Worm (Caenorhabditis elegans) whole organism, young adult: Measurements from ENCODE around the gene dyf-2.

Source experiments
- B0261.1 ChIP-seq: sonication (generic microtip); optimal IDR thresholded peaks from 2 replicates; lab custom pipeline; 2016; ENCODE audit warnings: mild to moderate bottlenecking, missing genetic modification characterization, moderate library complexity, missing compliant biosample characterization
- F49E8.2 ChIP-seq: sonication (generic microtip); optimal IDR thresholded peaks from 3 replicates; lab custom pipeline; 2017; ENCODE audit warnings: missing genetic modification characterization, mild to moderate bottlenecking, missing compliant biosample characterization, antibody characterized with exemption, moderate library complexity; ENCODE audit not compliant: insufficient read depth
- F55B11.4 ChIP-seq: sonication (generic microtip); optimal IDR thresholded peaks from 2 replicates; lab custom pipeline; 2016; ENCODE audit warnings: missing compliant biosample characterization, missing genetic modification characterization, borderline replicate concordance; ENCODE audit not compliant: insufficient read depth
- attf-5 ChIP-seq: fragments of 200-800 bp; sonication (Bioruptor generic); optimal IDR thresholded peaks from 2 replicates; lab custom pipeline; 2018; ENCODE audit warnings: mild to moderate bottlenecking, missing genetic modification characterization, missing compliant biosample characterization
- cebp-1 ChIP-seq, 2 experiments: fragments of 200-800 bp in 1 of 2; sonication (Bioruptor generic) in 1 of 2; sonication (generic microtip) in 1 of 2; IDR thresholded peaks in 1 of 2; optimal IDR thresholded peaks in 1 of 2; 2 replicates each; pipeline versions ENCODE4 v1.3.6 to Lab custom; 2017 to 2022; ENCODE audit warnings: missing compliant biosample characterization in 2 of 2, missing genetic modification characterization in 2 of 2, mild to moderate bottlenecking in 1 of 2, missing genetic modification reagents in 1 of 2, moderate library complexity in 1 of 2
- ceh-91 ChIP-seq: fragments of 200-800 bp; sonication (Bioruptor generic); IDR thresholded peaks from 2 replicates; pipeline ENCODE4 v1.3.6; 2022; ENCODE audit warnings: missing genetic modification reagents, missing genetic modification characterization, missing compliant biosample characterization
- die-1 ChIP-seq: sonication (generic microtip); optimal IDR thresholded peaks from 2 replicates; lab custom pipeline; 2016; ENCODE audit warnings: missing genotype, mild to moderate bottlenecking, missing genetic modification characterization, missing compliant biosample characterization
- dox-1 ChIP-seq: fragments of 200-800 bp; sonication (Bioruptor generic); IDR thresholded peaks from 2 replicates; pipeline ENCODE4 v1.3.6; 2022; ENCODE audit warnings: missing genetic modification reagents, missing genetic modification characterization, missing compliant biosample characterization
- egrh-3 ChIP-seq: fragments of 200-800 bp; sonication (Bioruptor generic); IDR thresholded peaks from 2 replicates; pipeline ENCODE4 v1.3.6; 2022; ENCODE audit warnings: missing genetic modification reagents, missing genetic modification characterization, missing compliant biosample characterization
- hmg-1.2 ChIP-seq: fragments of 200-800 bp; sonication (Bioruptor generic); IDR thresholded peaks from 2 replicates; pipeline ENCODE4 v1.3.6; 2022; ENCODE audit warnings: missing genetic modification reagents, missing genetic modification characterization, missing compliant biosample characterization
- hsf-1 ChIP-seq: fragments of 200-800 bp; sonication (Bioruptor generic); IDR thresholded peaks from 2 replicates; pipeline ENCODE4 v1.3.6; 2022; ENCODE audit warnings: missing genetic modification reagents, missing genetic modification characterization, missing compliant biosample characterization
- lsl-1 ChIP-seq: fragments of 200-800 bp; sonication (Bioruptor generic); optimal IDR thresholded peaks from 2 replicates; lab custom pipeline; 2018; ENCODE audit warnings: mild to moderate bottlenecking, missing genetic modification characterization, moderate library complexity, missing compliant biosample characterization
- madf-3 ChIP-seq: fragments of 200-800 bp; sonication (Bioruptor generic); IDR thresholded peaks from 2 replicates; pipeline ENCODE4 v1.3.6; 2022; ENCODE audit warnings: missing genetic modification reagents, missing genetic modification characterization, missing compliant biosample characterization
- madf-6 ChIP-seq: fragments of 200-800 bp; sonication (Bioruptor generic); IDR thresholded peaks from 2 replicates; pipeline ENCODE4 v1.3.6; 2022; ENCODE audit warnings: missing genetic modification reagents, missing genetic modification characterization, missing compliant biosample characterization
- nfyb-1 ChIP-seq: fragments of 200-800 bp; sonication (Bioruptor generic); IDR thresholded peaks from 2 replicates; pipeline ENCODE4 v1.3.6; 2022; ENCODE audit warnings: missing genetic modification reagents, missing genetic modification characterization, missing compliant biosample characterization
- nhr-80 ChIP-seq: sonication (generic microtip); optimal IDR thresholded peaks from 2 replicates; lab custom pipeline; 2016; ENCODE audit warnings: missing genetic modification characterization, missing compliant biosample characterization
- pbrm-1 ChIP-seq: fragments of 200-800 bp; sonication (Bioruptor generic); IDR thresholded peaks from 2 replicates; pipeline ENCODE4 v1.3.6; 2022; ENCODE audit warnings: missing genetic modification reagents, missing genetic modification characterization, missing compliant biosample characterization
- pha-4 ChIP-seq: fragments of 150-350 bp; sonication (generic microtip); optimal IDR thresholded peaks from 2 replicates; lab custom pipeline; 2014; ENCODE audit warnings: missing biosample characterization, missing genetic modification reagents, missing genetic modification characterization
- rcor-1 ChIP-seq: fragments of 200-800 bp; sonication (Bioruptor generic); IDR thresholded peaks from 2 replicates; pipeline ENCODE4 v1.3.6; 2022; ENCODE audit warnings: missing genetic modification reagents, missing genetic modification characterization, missing compliant biosample characterization
- repo-1 ChIP-seq: sonication (generic microtip); optimal IDR thresholded peaks from 2 replicates; lab custom pipeline; 2017; ENCODE audit warnings: mild to moderate bottlenecking, missing genetic modification characterization, missing compliant biosample characterization
- snpc-1.3 ChIP-seq: sonication (generic microtip); optimal IDR thresholded peaks from 2 replicates; lab custom pipeline; 2017; ENCODE audit warnings: missing genetic modification characterization, mild to moderate bottlenecking, missing compliant biosample characterization, antibody characterized with exemption, moderate library complexity, missing genotype, missing genetic modification reagents; ENCODE audit not compliant: insufficient read depth
- snpc-3.4 ChIP-seq: sonication (generic microtip); optimal IDR thresholded peaks from 2 replicates; lab custom pipeline; 2017; ENCODE audit warnings: missing genetic modification characterization, mild to moderate bottlenecking, missing compliant biosample characterization, antibody characterized with exemption, moderate library complexity, missing genotype, missing genetic modification reagents
- sptf-2 ChIP-seq: fragments of 200-800 bp; sonication (Bioruptor generic); optimal IDR thresholded peaks from 2 replicates; lab custom pipeline; 2018; ENCODE audit warnings: mild to moderate bottlenecking, missing genetic modification characterization, missing compliant biosample characterization
- tlf-1 ChIP-seq: fragments of 200-800 bp; sonication (Bioruptor generic); optimal IDR thresholded peaks from 2 replicates; lab custom pipeline; 2018; ENCODE audit warnings: mild to moderate bottlenecking, missing genetic modification characterization, missing compliant biosample characterization
- unc-62 ChIP-seq: fragments of 150-350 bp; optimal IDR thresholded peaks from 2 replicates; lab custom pipeline; 2014; ENCODE audit warnings: missing biosample characterization, missing genetic modification reagents, missing genetic modification characterization
- zfh-2 ChIP-seq: fragments of 200-800 bp; sonication (Bioruptor generic); conservative IDR thresholded peaks from 2 replicates; pipeline ENCODE4 v1.3.6; 2022; ENCODE audit warnings: missing genetic modification reagents, missing genetic modification characterization, missing compliant biosample characterization
- ztf-26 ChIP-seq: sonication (generic microtip); optimal IDR thresholded peaks from 2 replicates; lab custom pipeline; 2017; ENCODE audit warnings: missing genetic modification characterization, missing compliant biosample characterization

The dyf-2 gene

DNA sequence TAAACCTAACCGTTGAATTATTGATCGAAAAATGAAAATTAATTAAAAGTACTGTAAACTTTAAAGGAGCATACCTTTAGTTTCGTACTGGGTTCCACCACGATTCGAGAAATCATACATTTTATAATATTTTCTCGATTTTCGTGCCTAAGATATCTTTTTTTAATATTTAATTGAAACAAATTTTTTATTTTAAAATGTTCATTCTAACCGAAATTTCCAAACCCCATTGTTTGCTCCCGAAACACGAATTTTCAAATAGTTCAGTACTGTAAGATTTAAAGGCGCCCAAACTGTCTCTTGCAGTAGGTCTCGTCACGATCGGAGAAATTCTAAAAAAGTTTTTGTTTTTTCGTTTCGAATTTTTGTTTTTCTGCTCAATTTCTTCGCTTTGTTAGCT, 28.7 kb upstream of the dyf-2 start (continued):
- no peak for TF ChIP-seq hsf-1
- no peak for TF ChIP-seq F55B11.4 (tag; lab: Kevin White, UChicago)
- no peak for TF ChIP-seq cebp-1 (GFP tag; IDR thresholded peaks at IDR 0.05; lab: Robert Waterston, UW)
- no peak for TF ChIP-seq cebp-1 (tag; optimal IDR thresholded peaks at IDR 0.05; lab: Kevin White, UChicago)
- no peak for TF ChIP-seq pha-4 (tag; lab: Kevin White, UChicago)
- TF ChIP-seq snpc-1.3 (tag; lab: Kevin White, UChicago) = no peak
- peak; percentile 38; the same call in 1 of the 2 replicates for TF ChIP-seq ceh-91 (GFP tag; lab: Robert Waterston, UW)
- TF ChIP-seq madf-6 (GFP tag; lab: Robert Waterston, UW) = peak; percentile 64
- TF ChIP-seq F49E8.2 = no peak
- TF ChIP-seq repo-1 = no peak
- TF ChIP-seq, all 124 proteins: peak for 9

- TF ChIP-seq B0261.1 (tag; lab: Kevin White, UChicago) = no peak
- peak; percentile 65 for TF ChIP-seq zfh-2 (GFP tag; lab: Robert Waterston, UW)
These were observed 27.6 kb upstream of the dyf-2 start for ce11 chrIII:13713807-13714206.

- TF ChIP-seq pbrm-1 (GFP tag; lab: Robert Waterston, UW) (0 out of 2 replicates have a peak, but pooled peaks have one; percentile 28), hmg-1.2 (peak; percentile 84), egrh-3 (GFP tag; lab: Robert Waterston, UW) (0 out of 2 replicates have a peak, but pooled peaks have one; percentile 19), nhr-80 (tag; lab: Kevin White, UChicago) (peak; percentile 20), dox-1 (GFP tag; lab: Robert Waterston, UW) (0 out of 2 replicates have a peak, but pooled peaks have one; percentile 39), unc-62 (GFP tag; lab: Kevin White, UChicago) (no peak), zfh-2 (GFP tag; lab: Robert Waterston, UW) (peak; percentile 91), die-1 (tag; lab: Kevin White, UChicago) (no peak)
These were observed 26.6 kb upstream of the dyf-2 start for ce11 chrIII:13712854-13713293.

ce11 chrIII:13710666-13711065, 24.4 kb upstream of the dyf-2 start:
- TF ChIP-seq tlf-1 (GFP tag; lab: Kevin White, UChicago) = no peak
- TF ChIP-seq madf-3 (GFP tag; lab: Robert Waterston, UW) = no peak
- no peak for TF ChIP-seq snpc-3.4 (tag; lab: Kevin White, UChicago)
- no peak for TF ChIP-seq unc-62 (GFP tag; lab: Kevin White, UChicago)
- TF ChIP-seq sptf-2 (GFP tag; lab: Kevin White, UChicago) = no peak
- TF ChIP-seq lsl-1 = no peak

ce11 chrIII:13709122-13709521, 22.9 kb upstream of the dyf-2 start:
- TF ChIP-seq snpc-3.4 (tag; lab: Kevin White, UChicago) (no peak), ztf-26 (tag; lab: Kevin White, UChicago) (peak; percentile 8)

DNA sequence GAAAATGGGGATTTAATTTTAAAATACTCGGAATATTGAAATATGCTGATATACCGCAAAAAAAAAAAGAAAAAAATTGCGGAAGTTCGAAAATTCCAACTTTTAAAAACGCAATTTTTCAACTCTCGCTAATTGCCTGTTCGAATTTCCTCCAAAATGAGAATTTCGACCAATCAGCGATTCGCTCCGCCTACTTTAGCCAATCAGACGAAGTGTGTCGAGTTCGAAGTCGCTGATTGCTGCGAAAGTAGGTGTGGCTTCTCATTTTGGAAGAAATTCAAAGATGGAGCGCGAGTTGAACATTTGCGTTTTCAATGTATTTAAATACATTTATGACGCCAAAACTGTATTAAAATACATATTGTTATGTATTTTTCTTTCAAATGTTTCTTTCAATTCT, 22.2 kb upstream of the dyf-2 start:
- TF ChIP-seq nfyb-1 (GFP tag; lab: Robert Waterston, UW) (peak; percentile 31; the same call in 1 of the 2 replicates), hsf-1 (no peak)

DNA sequence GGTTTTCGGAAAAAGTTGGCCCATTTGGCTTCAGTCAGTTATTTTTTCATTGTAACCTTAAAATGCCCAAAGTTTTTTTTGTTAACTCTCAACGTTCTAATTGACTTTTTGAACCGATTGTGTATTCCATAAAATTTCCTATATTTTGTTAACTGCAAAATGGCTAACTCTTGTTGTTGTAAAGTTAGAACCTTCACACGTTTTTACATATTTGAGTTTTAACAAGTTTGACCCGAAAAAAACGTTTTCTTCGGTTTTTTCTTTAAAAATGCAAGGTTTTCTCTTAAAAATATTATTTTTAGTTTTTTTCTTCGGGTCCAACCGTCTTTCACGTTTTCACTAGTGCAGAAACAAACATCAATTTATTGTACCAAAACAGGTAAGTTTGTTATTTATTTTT, 15.4 kb upstream of the dyf-2 start, which contains the start of gene lit-1:
TSS of gene lit-1 (plus strand) at position 301 of the 400 bp plus-strand sequence.
- no peak for TF ChIP-seq attf-5
- TF ChIP-seq rcor-1 (GFP tag; lab: Robert Waterston, UW) = no peak
- no peak for TF ChIP-seq F55B11.4 (tag; lab: Kevin White, UChicago)
- no peak for TF ChIP-seq zfh-2 (GFP tag; lab: Robert Waterston, UW)
- TF ChIP-seq B0261.1 (tag; lab: Kevin White, UChicago) = no peak
